Worm (Caenorhabditis elegans) whole organism, late embryonic: ENCODE data around the gene srlf-37.

Source experiments
- C38D4.7 ChIP-seq: fragments of 200-800 bp; sonication (Bioruptor generic); optimal IDR thresholded peaks from 2 replicates; lab custom pipeline; 2018; ENCODE audit warnings: mild to moderate bottlenecking, missing genetic modification characterization, moderate library complexity, missing compliant biosample characterization
- K09A11.1 ChIP-seq: sonication (generic microtip); optimal IDR thresholded peaks from 2 replicates; lab custom pipeline; 2017; ENCODE audit warnings: antibody characterized with exemption, mild to moderate bottlenecking, missing genetic modification characterization, missing compliant biosample characterization; ENCODE audit not compliant: insufficient read depth
- ahr-1 ChIP-seq: sonication (generic microtip); optimal IDR thresholded peaks from 2 replicates; lab custom pipeline; 2016; ENCODE audit warnings: missing genetic modification characterization, missing compliant biosample characterization
- ama-1 ChIP-seq: fragments of 150-350 bp; optimal IDR thresholded peaks from 2 replicates; lab custom pipeline; 2014
- ceh-30 ChIP-seq: fragments of 150-350 bp; optimal IDR thresholded peaks from 2 replicates; lab custom pipeline; 2014; ENCODE audit warnings: missing biosample characterization, missing genetic modification characterization
- ceh-31 ChIP-seq: sonication (generic microtip); optimal IDR thresholded peaks from 2 replicates; lab custom pipeline; 2016; ENCODE audit warnings: missing genetic modification characterization, missing compliant biosample characterization
- ceh-9 ChIP-seq: sonication (generic microtip); optimal IDR thresholded peaks from 2 replicates; lab custom pipeline; 2016; ENCODE audit warnings: mild to moderate bottlenecking, missing genetic modification characterization, inconsistent platforms, missing compliant biosample characterization
- dmd-4 ChIP-seq: sonication (generic microtip); optimal IDR thresholded peaks from 2 replicates; lab custom pipeline; 2016; ENCODE audit warnings: borderline replicate concordance, missing genetic modification characterization, missing compliant biosample characterization
- dve-1 ChIP-seq: sonication (generic microtip); optimal IDR thresholded peaks from 2 replicates; lab custom pipeline; 2017; ENCODE audit warnings: antibody characterized with exemption, mild to moderate bottlenecking, missing genetic modification characterization, missing compliant biosample characterization
- fkh-6 ChIP-seq: sonication (generic microtip); optimal IDR thresholded peaks from 2 replicates; lab custom pipeline; 2016; ENCODE audit warnings: missing genetic modification characterization, missing compliant biosample characterization
- hlh-30 ChIP-seq: sonication (generic microtip); optimal IDR thresholded peaks from 2 replicates; lab custom pipeline; 2017; ENCODE audit warnings: antibody characterized with exemption, missing genetic modification characterization, missing compliant biosample characterization; ENCODE audit not compliant: insufficient read depth
- madf-2 ChIP-seq: sonication (generic microtip); optimal IDR thresholded peaks from 2 replicates; lab custom pipeline; 2017; ENCODE audit warnings: missing genetic modification characterization, missing compliant biosample characterization
- pag-3 ChIP-seq: sonication (generic microtip); optimal IDR thresholded peaks from 2 replicates; lab custom pipeline; 2016; ENCODE audit warnings: missing compliant biosample characterization, missing genetic modification characterization, borderline replicate concordance
- pha-4 ChIP-seq: fragments of 150-350 bp; optimal IDR thresholded peaks from 2 replicates; lab custom pipeline; 2018; ENCODE audit warnings: missing biosample characterization, missing genetic modification reagents, missing genetic modification characterization

DNA sequence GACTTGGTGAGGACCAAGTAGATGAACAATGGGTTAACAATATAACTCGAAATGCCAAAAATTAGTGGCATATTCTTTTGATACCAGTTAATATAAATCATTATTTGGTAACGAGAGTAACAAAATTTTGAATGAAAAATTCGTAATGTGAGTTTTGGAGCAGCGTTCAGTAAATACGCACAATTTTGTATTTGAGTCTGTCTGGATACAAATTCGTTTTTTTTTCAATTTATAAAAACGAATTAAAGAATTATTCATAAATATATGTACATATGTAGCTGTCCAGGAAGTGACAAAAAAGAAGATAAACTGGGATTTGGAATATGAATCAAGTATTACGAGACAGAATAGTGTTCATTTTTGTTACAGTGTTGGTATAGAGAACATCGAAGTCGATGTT is 48.9 kb upstream of the srlf-37 start, which contains the start of gene srj-5:
- TF ChIP-seq madf-2 (tag; lab: Kevin White, UChicago) (no peak), ahr-1 (tag; lab: Kevin White, UChicago) (no peak), fkh-6 (tag; lab: Kevin White, UChicago) (no peak), ceh-30 (tag; lab: Kevin White, UChicago) (no peak), pha-4 (no peak), pag-3 (tag; lab: Kevin White, UChicago) (no peak), ceh-31 (tag; lab: Kevin White, UChicago) (no peak), C38D4.7 (GFP tag; lab: Kevin White, UChicago) (no peak), hlh-30 (tag; lab: Kevin White, UChicago) (no peak), dve-1 (no peak), K09A11.1 (tag; lab: Kevin White, UChicago) (no peak), ceh-9 (tag; lab: Kevin White, UChicago) (no peak), ama-1 (lab: Kevin White, UChicago) (no peak), dmd-4 (no peak)
